Fruit fly (Drosophila melanogaster) S2 (cell line): ENCODE data around the gene Doc1.

Experiments
- CG8478 ChIP-seq: fragments of >200 bp; optimal IDR thresholded peaks from 2 replicates; lab custom pipeline; 2018
- CTCF ChIP-seq, 2 experiments: fragments of >200 bp; optimal IDR thresholded peaks; 2 replicates each; lab custom pipeline; 2018

DNA sequence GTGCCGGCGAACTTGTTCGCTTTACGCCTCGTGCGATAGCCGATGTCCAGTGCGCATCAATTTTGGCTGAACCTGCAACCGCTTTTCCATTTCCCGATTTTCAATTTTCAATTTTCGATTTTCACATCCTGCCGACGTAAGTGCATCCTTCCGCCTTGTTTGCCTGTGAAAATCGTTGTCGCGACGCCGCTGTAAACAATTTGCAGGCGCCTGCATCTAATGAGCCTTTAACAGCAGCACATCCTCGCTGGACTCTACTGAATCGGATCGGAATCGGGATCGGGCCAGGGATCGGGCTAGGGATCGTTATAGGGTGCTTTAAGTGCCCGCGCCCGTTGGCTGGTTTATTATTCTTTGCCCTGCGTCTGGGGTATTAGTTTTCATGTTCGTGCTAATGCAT, 23.8 kb upstream of the Doc1 start:
- TF ChIP-seq CTCF (optimal IDR thresholded peaks at IDR 0.05; lab: Kevin White, UChicago) (no peak), CG8478 (lab: Kevin White, UChicago) (no peak)
